Worm (Caenorhabditis elegans): Measurements from ENCODE around the gene acbp-6.

Gene acbp-6

DNA sequence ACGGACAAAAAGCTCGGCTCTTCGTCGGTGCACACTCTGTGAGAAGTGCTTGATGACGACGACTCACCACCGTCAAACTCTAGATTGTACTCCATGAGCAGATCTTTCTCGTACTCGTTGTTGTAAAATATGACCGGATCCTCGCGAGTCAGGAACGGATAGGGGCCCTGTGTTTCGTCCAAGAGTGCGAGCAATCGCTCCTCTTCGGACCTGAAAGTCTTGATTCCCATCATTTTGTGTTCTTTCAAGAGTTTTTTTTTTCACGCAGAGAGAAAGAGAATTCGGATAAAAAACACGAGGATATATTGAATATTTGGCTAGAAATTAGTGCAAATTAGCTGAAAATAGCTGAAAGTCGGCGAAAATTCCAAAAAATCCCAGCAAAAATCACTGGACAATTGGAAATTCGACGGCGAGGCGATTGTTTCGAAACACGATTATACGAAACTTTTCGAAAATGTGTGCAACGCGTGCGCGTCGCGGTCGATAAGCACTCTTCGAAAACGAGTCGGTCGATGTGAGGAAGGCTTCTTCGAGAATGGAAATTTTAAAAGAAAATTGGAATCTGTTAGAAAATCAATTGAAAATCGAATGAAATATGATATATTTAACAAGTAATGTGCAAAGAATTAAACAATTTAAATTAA is 6.0 kb upstream of the acbp-6 start, which contains the start of the genes ash-2 and Y17G7B.20:
Gene ash-2, plus strand, starts transcription at position 390 of the 647 bp plus-strand sequence.
Gene Y17G7B.20, minus strand, starts transcription at position 396 of the 647 bp plus-strand sequence.
- TF ChIP-seq K12H6.12 (tag; optimal IDR thresholded peaks at IDR 0.05): no peak
- no peak for TF ChIP-seq ztf-25 (GFP tag; IDR thresholded peaks at IDR 0.05)
- no peak for TF ChIP-seq madf-8 (GFP tag; conservative IDR thresholded peaks at IDR 0.05)
- TF ChIP-seq Y95B8A.8 (GFP tag; IDR thresholded peaks at IDR 0.05): no peak
- TF ChIP-seq tlf-1 (GFP tag; optimal IDR thresholded peaks at IDR 0.05): no peak
- no peak for TF ChIP-seq him-1 (tag; optimal IDR thresholded peaks at IDR 0.05)
- no peak for TF ChIP-seq lin-26 (GFP tag; IDR thresholded peaks at IDR 0.05)
- no peak for TF ChIP-seq B0035.1 (tag; optimal IDR thresholded peaks at IDR 0.05)
- no peak for TF ChIP-seq sdz-38 (tag; optimal IDR thresholded peaks at IDR 0.05)
- TF ChIP-seq madf-10 (tag; optimal IDR thresholded peaks at IDR 0.05): no peak
- no peak for TF ChIP-seq F57A8.1 (GFP tag; optimal IDR thresholded peaks at IDR 0.05)
- peak; percentile 81 for TF ChIP-seq cebp-1 (GFP tag; IDR thresholded peaks at IDR 0.05)
- peak; percentile 82 for TF ChIP-seq cebp-1 (tag; optimal IDR thresholded peaks at IDR 0.05)
- TF ChIP-seq ama-1 (optimal IDR thresholded peaks at IDR 0.05): no peak
- TF ChIP-seq ama-1 (GFP tag; optimal IDR thresholded peaks at IDR 0.05): no peak
- no peak for TF ChIP-seq F37B4.10 (GFP tag; IDR thresholded peaks at IDR 0.05)
- no peak for TF ChIP-seq aptf-2 (GFP tag; conservative IDR thresholded peaks at IDR 0.05)
- no peak for TF ChIP-seq F39B2.1 (GFP tag; IDR thresholded peaks at IDR 0.05)
- TF ChIP-seq pbrm-1 (GFP tag; IDR thresholded peaks at IDR 0.05): 0 out of 2 replicates have a peak, but pooled peaks have one; percentile 7
- TF ChIP-seq mel-28 (tag; optimal IDR thresholded peaks at IDR 0.05; ENCODE audit: borderline replicate concordance): no peak
- TF ChIP-seq bed-1 (GFP tag; IDR thresholded peaks at IDR 0.05): no peak
- TF ChIP-seq ekl-4 (GFP tag; IDR thresholded peaks at IDR 0.05): no peak
- TF ChIP-seq nfya-2 (GFP tag; IDR thresholded peaks at IDR 0.05): no peak
- no peak for TF ChIP-seq sea-2 (GFP tag; IDR thresholded peaks at IDR 0.05)
- no peak for TF ChIP-seq mcd-1 (GFP tag; IDR thresholded peaks at IDR 0.05)
- TF ChIP-seq unc-130 (GFP tag; optimal IDR thresholded peaks at IDR 0.05): no peak
- TF ChIP-seq mes-4 (tag; optimal IDR thresholded peaks at IDR 0.05): no peak
- peak; percentile 98 for TF ChIP-seq madf-3 (GFP tag; IDR thresholded peaks at IDR 0.05)
- TF ChIP-seq ceh-27 (GFP tag; optimal IDR thresholded peaks at IDR 0.05): no peak
- no peak for TF ChIP-seq nhr-120 (GFP tag; IDR thresholded peaks at IDR 0.05)
- TF ChIP-seq Y67H2A.10 (GFP tag; conservative IDR thresholded peaks at IDR 0.05): 0 out of 2 replicates have a peak, but pooled peaks have one; percentile 28

DNA sequence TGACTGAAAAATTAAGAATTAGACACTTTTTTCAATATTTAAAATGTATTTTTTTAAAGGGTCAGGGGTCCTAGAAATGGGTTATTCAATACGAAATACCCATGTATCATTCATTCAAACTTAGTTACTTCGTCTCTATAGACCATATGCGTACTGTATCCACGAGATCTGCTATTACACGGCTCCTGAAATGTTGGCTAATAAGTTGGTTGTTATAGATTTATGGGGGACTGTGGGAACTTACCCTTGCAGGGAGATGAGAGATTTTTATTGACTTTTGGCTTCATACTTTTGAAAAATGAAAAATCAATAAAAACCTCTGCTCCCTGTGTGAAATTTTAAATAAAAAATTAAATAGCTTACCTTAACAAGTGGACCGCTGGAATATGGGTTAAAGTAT is 5.4 kb upstream of the acbp-6 start:
- TF ChIP-seq madf-6 (GFP tag; IDR thresholded peaks at IDR 0.05) (no peak; the same call in 1 of the 2 replicates), B0336.3 (GFP tag; IDR thresholded peaks at IDR 0.05) (0 out of 2 replicates have a peak, but pooled peaks have one; percentile 3), zim-3 (tag; optimal IDR thresholded peaks at IDR 0.05) (no peak), let-607 (tag; optimal IDR thresholded peaks at IDR 0.05) (no peak), B0019.2 (GFP tag; conservative IDR thresholded peaks at IDR 0.05) (no peak), hmg-20 (GFP tag; IDR thresholded peaks at IDR 0.05) (no peak), madf-3 (GFP tag; IDR thresholded peaks at IDR 0.05) (no peak), F10E7.11 (tag; optimal IDR thresholded peaks at IDR 0.05) (no peak), snpc-1.3 (tag; optimal IDR thresholded peaks at IDR 0.05; ENCODE audit: insufficient read depth) (peak; percentile 38), attf-3 (GFP tag; conservative IDR thresholded peaks at IDR 0.05) (no peak), ztf-18 (tag; optimal IDR thresholded peaks at IDR 0.05) (no peak), B0261.1 (tag; optimal IDR thresholded peaks at IDR 0.05) (no peak)
